Worm (Caenorhabditis elegans) whole organism, L4/young adult: Measurements from ENCODE around the gene F53F4.16.

Experiments
- W03F9.2 ChIP-seq: fragments of 150-350 bp; optimal IDR thresholded peaks from 2 replicates; lab custom pipeline; 2014; ENCODE audit warnings: missing biosample characterization, missing genetic modification characterization
- dao-5 ChIP-seq: sonication (generic microtip); optimal IDR thresholded peaks from 2 replicates; lab custom pipeline; 2016; ENCODE audit warnings: missing genotype, missing genetic modification characterization, moderate library complexity, missing compliant biosample characterization
- him-1 ChIP-seq: sonication (generic microtip); optimal IDR thresholded peaks from 2 replicates; lab custom pipeline; 2016; ENCODE audit warnings: missing genotype, missing genetic modification reagents, missing genetic modification characterization, missing compliant biosample characterization

The F53F4.16 gene

DNA sequence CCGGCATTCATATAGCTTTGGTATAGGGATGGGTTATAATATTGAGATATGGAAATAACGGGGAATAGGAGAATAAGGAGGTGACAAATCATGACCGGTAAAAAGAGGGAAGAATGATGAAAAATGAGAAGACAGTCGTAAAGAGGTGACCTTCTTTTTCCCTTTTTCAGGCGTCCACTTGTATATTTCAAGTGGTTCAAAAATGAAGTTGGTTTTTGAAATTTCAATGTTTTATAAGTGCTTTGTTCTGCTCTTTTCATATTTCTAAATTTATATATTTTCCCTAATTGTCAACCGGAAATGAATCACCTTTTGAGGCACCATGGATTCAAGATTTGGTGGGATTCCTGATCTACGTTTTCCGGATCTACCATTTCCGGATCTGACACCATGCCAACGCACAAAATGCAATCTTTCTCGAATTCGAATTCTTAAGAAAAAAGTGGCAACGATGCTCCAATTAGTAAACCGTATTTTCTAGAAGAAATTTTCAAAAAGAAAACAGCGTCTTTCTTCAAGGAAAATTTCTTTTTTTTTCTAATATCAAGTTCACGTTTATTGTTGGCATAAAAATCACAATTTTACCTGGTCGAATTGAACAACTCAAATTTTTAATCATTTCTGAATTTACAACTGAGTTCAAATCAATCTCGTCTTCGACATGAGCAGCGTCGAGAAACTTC, 32.0 kb downstream of the F53F4.16 start, which contains the start of the genes F53F4.2 and F53F4.18:
Gene F53F4.2, minus strand, starts transcription at position 101 of the 683 bp plus-strand sequence.
Gene F53F4.18, plus strand, starts transcription at position 633 of the 683 bp plus-strand sequence.
- TF ChIP-seq him-1 (tag; lab: Kevin White, UChicago): no peak
- TF ChIP-seq W03F9.2 (tag; lab: Kevin White, UChicago): no peak
- no peak for TF ChIP-seq dao-5 (tag; lab: Kevin White, UChicago)

DNA sequence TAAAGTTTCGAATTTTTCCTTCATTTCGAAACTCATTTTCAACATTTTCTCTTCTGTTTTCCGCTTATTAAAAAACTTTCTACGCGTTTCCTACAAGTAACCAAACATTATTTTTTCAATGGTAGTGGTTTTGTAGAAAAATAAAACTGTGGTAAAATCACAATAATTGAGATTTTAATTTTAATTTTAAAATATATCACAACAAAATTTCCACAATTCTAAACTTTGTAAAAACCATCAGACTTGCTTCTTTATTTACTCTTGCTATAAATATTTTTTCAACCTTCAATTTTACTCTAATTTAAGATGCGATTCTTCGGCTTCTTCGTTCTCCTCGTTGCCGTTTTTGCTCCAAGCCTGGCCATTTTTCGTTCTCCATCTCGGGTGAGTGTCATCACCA, 33.7 kb downstream of the F53F4.16 start, which contains the start of gene F53F4.17:
Gene F53F4.17, plus strand, starts transcription at position 301 of the 400 bp plus-strand sequence.
- TF ChIP-seq W03F9.2 (tag; lab: Kevin White, UChicago) (no peak), him-1 (tag; lab: Kevin White, UChicago) (no peak), dao-5 (tag; lab: Kevin White, UChicago) (no peak)

DNA sequence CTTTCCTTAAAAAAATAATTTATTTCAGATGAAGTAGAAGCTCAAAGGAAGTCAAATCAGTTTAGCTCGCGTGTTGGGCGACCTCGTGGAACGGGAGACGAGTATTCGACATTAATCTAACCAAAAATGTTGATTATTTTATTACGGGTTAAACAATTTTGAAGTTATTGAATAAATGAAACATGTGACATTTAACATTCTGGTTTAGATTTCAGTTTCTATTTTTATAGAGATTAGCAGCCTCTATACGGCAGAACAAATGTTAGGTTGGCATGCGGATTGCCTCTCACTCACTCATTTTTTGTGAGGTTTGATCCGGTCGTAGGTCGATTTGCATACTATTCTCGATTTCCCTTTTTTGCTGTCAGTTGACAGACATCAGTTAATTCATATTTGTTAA, 37.1 kb downstream of the F53F4.16 start, which contains the start of gene F53F4.1:
Gene F53F4.1, plus strand, starts transcription at position 301 of the 400 bp plus-strand sequence.
- TF ChIP-seq dao-5 (tag; lab: Kevin White, UChicago) (no peak), him-1 (tag; lab: Kevin White, UChicago) (no peak), W03F9.2 (tag; lab: Kevin White, UChicago) (no peak)

DNA sequence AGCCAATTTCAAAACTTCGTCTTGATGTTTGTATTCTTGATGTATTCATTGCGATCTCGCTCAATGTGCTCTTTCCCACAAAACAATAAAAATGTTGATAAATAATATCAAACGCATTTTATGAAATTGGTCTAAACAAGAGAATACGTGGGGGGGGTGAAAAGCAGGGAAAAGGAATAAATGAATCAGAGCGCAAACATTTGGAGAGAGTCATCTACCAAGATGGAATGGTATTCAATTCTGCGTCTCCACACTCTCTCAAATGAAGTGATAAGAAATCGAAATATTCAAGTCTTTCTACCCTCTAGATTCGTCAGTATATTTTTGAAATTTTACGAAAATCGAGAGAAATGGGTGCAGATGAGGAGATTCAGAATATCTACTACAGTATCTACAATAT, 40.9 kb downstream of the F53F4.16 start, which contains the start of gene C50B8.5:
Gene C50B8.5, plus strand, starts transcription at position 273 of the 400 bp plus-strand sequence.
- no peak for TF ChIP-seq dao-5 (tag; lab: Kevin White, UChicago)
- TF ChIP-seq W03F9.2 (tag; lab: Kevin White, UChicago): no peak
- no peak for TF ChIP-seq him-1 (tag; lab: Kevin White, UChicago)

DNA sequence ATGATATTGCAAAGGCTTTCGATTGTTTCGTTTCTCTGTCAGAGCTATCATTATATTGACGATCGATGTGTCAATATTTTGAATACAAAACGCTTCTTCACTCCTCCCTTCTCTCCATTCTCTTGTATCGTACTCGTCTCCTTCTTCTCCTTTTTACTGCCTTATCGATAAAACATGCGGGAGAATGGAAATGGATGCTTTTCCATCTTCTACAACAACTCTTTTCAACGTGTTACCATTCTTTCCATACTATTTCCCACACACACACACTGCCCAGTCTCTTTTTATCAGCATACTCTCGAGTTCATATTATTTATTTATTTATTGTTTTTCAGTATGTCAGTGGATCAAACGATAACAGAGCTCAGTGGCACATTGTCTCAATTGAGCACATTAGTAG, 43.0 kb downstream of the F53F4.16 start, which contains the start of gene C50B8.6:
Gene C50B8.6, plus strand, starts transcription at position 336 of the 400 bp plus-strand sequence.
- TF ChIP-seq dao-5 (tag; lab: Kevin White, UChicago): no peak
- no peak for TF ChIP-seq W03F9.2 (tag; lab: Kevin White, UChicago)
- TF ChIP-seq him-1 (tag; lab: Kevin White, UChicago): no peak

DNA sequence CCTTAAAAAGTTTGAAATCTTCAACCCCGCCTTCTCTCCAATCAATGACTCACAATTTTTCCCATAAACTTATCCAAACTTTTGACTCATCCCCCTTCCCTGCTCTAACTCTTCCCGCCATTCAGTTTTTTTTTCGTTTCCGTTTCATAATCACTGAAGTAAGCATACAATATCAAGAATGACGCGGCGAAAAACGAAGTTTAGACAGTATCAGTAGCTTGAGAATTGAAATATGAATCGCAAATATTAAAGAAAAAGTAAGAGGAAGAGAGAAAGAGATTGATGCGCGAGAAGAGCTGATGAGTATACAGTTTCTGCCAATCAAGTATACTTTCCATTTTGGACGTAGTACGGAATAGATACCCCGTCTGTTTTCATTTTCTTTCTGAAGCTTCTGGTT, 44.2 kb downstream of the F53F4.16 start:
- no peak for TF ChIP-seq him-1 (tag; lab: Kevin White, UChicago)
- TF ChIP-seq W03F9.2 (tag; lab: Kevin White, UChicago): no peak
- TF ChIP-seq dao-5 (tag; lab: Kevin White, UChicago): no peak

DNA sequence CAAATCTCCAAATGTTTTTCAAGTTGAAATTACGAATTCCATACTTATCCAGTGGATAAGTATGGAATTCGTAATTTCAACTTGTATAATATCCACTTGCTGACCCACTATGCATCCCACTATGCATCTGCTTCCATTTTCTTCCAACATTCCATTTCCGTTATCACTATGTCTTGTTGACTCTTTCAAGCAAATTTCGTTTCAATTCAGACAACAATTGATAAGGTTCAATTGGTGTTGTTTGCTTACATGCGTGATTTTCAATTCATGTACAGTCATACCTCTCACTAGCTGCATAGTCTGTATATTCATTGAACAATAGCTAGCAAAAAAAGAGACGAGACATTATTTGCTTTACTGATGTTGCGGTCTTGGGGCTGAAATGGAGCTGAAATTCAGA, 44.8 kb downstream of the F53F4.16 start:
- TF ChIP-seq W03F9.2 (tag; lab: Kevin White, UChicago) (no peak), dao-5 (tag; lab: Kevin White, UChicago) (no peak), him-1 (tag; lab: Kevin White, UChicago) (no peak)

DNA sequence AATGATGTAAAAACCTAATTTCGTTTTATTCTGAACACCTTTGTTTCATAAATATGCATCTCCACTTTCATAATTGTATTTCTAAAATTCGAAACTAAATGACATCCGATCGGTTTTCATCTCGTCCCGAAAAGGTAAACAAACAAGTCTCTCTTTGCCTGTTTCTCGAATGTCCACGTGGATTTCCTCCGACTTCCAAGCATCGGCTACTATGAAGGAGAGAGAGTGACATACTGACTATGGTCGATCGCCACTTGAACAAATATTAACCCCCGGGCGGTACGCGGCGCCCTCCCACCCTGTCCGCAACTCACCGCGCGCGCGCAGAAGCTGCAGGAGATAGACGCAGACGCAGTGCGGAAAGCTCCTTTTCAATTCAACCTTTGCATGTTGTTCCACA, 45.8 kb downstream of the F53F4.16 start:
- TF ChIP-seq him-1 (tag; lab: Kevin White, UChicago): no peak
- no peak for TF ChIP-seq dao-5 (tag; lab: Kevin White, UChicago)

DNA sequence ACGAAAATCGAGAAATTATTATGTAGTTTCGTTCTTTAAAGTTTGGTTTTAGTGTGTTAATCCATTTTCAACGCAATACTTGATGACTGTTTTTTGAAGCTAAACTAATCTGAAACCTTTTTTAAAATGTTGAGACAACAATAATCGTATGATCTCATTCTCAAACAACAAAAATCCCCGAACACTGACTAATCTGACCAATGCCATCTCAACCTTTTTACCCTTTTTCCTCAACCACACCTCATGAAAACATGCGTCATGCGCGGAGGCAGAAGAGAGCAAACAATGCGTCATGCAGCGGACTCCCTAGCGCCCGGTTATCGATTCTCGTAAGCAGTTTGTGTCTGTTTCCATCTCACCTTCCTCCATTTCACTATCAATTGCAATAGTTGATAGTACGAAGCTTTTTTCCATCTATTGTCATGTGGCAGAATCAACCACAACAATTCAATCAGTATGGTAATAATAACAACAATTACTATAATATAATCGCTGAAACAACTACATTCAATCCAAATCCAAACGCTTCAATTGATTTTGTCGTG, 49.8 kb downstream of the F53F4.16 start, which contains the start of gene C50B8.4:
Gene C50B8.4, plus strand, starts transcription at position 299 of the 545 bp plus-strand sequence.
- no peak for TF ChIP-seq dao-5 (tag; lab: Kevin White, UChicago)
